Worm (Caenorhabditis elegans) whole organism, L2 larva: ENCODE data around the gene F59B1.2.

Source experiments
- C34F6.9 ChIP-seq: fragments of 150-350 bp; optimal IDR thresholded peaks from 2 replicates; lab custom pipeline; 2014; ENCODE audit warnings: missing biosample characterization, missing genetic modification characterization
- F13H6.1 ChIP-seq: sonication (generic microtip); optimal IDR thresholded peaks from 2 replicates; lab custom pipeline; 2016; ENCODE audit warnings: missing genetic modification characterization, missing compliant biosample characterization
- ZK546.5 ChIP-seq: sonication (generic microtip); optimal IDR thresholded peaks from 2 replicates; lab custom pipeline; 2017; ENCODE audit warnings: missing biosample characterization, missing genetic modification characterization
- alr-1 ChIP-seq: fragments of 150-350 bp; optimal IDR thresholded peaks from 2 replicates; lab custom pipeline; 2014; ENCODE audit warnings: missing biosample characterization, missing genetic modification characterization
- aly-2 ChIP-seq: fragments of 150-350 bp; optimal IDR thresholded peaks from 2 replicates; lab custom pipeline; 2014; ENCODE audit warnings: missing biosample characterization, missing genetic modification characterization
- ama-1 ChIP-seq: fragments of 150-350 bp; optimal IDR thresholded peaks from 2 replicates; lab custom pipeline; 2018; ENCODE audit warnings: inconsistent platforms
- ceh-16 ChIP-seq: fragments of 150-350 bp; optimal IDR thresholded peaks from 2 replicates; lab custom pipeline; 2014; ENCODE audit warnings: missing biosample characterization, missing genetic modification characterization
- ceh-82 ChIP-seq: fragments of 150-350 bp; optimal IDR thresholded peaks from 2 replicates; lab custom pipeline; 2014; ENCODE audit warnings: missing biosample characterization, missing genetic modification characterization
- crh-2 ChIP-seq: sonication (generic microtip); optimal IDR thresholded peaks from 2 replicates; lab custom pipeline; 2017; ENCODE audit warnings: missing biosample characterization, missing genetic modification characterization
- dmd-4 ChIP-seq: sonication (generic microtip); optimal IDR thresholded peaks from 2 replicates; lab custom pipeline; 2017; ENCODE audit warnings: missing biosample characterization, missing genetic modification characterization
- elt-3 ChIP-seq: sonication (generic microtip); optimal IDR thresholded peaks from 2 replicates; lab custom pipeline; 2017; ENCODE audit warnings: missing biosample characterization, missing genetic modification characterization
- fos-1 ChIP-seq: fragments of 150-350 bp; optimal IDR thresholded peaks from 2 replicates; lab custom pipeline; 2014; ENCODE audit warnings: missing biosample characterization, missing genetic modification characterization
- gmeb-1 ChIP-seq: fragments of 150-350 bp; optimal IDR thresholded peaks from 2 replicates; lab custom pipeline; 2014; ENCODE audit warnings: missing biosample characterization, missing genetic modification characterization
- lin-11 ChIP-seq: fragments of 150-350 bp; sonication (generic microtip); optimal IDR thresholded peaks from 2 replicates; lab custom pipeline; 2014; ENCODE audit warnings: missing biosample characterization, missing genetic modification characterization, inconsistent platforms, mixed read lengths
- lin-13 ChIP-seq: fragments of 150-350 bp; optimal IDR thresholded peaks from 2 replicates; lab custom pipeline; 2014; ENCODE audit warnings: missing biosample characterization, missing genetic modification reagents, missing genetic modification characterization
- lin-39 ChIP-seq: fragments of 150-350 bp; optimal IDR thresholded peaks from 2 replicates; lab custom pipeline; 2014; ENCODE audit warnings: missing biosample characterization, missing genetic modification reagents, missing genetic modification characterization
- lsy-2 ChIP-seq, 2 experiments: fragments of 150-350 bp in 1 of 2; sonication (generic microtip) in 1 of 2; optimal IDR thresholded peaks; 2 replicates each; lab custom pipeline; 2014 to 2017; ENCODE audit warnings: missing biosample characterization in 2 of 2, missing genetic modification characterization in 2 of 2
- mab-5 ChIP-seq: fragments of 150-350 bp; optimal IDR thresholded peaks from 2 replicates; lab custom pipeline; 2014; ENCODE audit warnings: missing biosample characterization, missing genetic modification characterization
- mbf-1 ChIP-seq: sonication (generic microtip); optimal IDR thresholded peaks from 2 replicates; lab custom pipeline; 2017; ENCODE audit warnings: missing biosample characterization, missing genetic modification characterization
- mdl-1 ChIP-seq, 2 experiments: fragments of 150-350 bp in 1 of 2; sonication (generic microtip) in 1 of 2; optimal IDR thresholded peaks; 2 replicates each; lab custom pipeline; 2017; ENCODE audit warnings: missing biosample characterization in 2 of 2, missing genetic modification characterization in 2 of 2
- nhr-10 ChIP-seq: sonication (generic microtip); optimal IDR thresholded peaks from 2 replicates; lab custom pipeline; 2017; ENCODE audit warnings: missing biosample characterization, missing genetic modification characterization
- nhr-11 ChIP-seq: fragments of 150-350 bp; optimal IDR thresholded peaks from 2 replicates; lab custom pipeline; 2014; ENCODE audit warnings: missing biosample characterization, missing genetic modification characterization
- nhr-12 ChIP-seq: fragments of 150-350 bp; optimal IDR thresholded peaks from 2 replicates; lab custom pipeline; 2014; ENCODE audit warnings: missing biosample characterization, missing genetic modification characterization
- nhr-129 ChIP-seq: fragments of 150-350 bp; optimal IDR thresholded peaks from 2 replicates; lab custom pipeline; 2014; ENCODE audit warnings: missing biosample characterization, missing genetic modification characterization
- nhr-21 ChIP-seq: fragments of 150-350 bp; optimal IDR thresholded peaks from 2 replicates; lab custom pipeline; 2014; ENCODE audit warnings: missing biosample characterization, missing genetic modification characterization
- nhr-25 ChIP-seq: fragments of 150-350 bp; sonication (generic microtip); optimal IDR thresholded peaks from 3 replicates; lab custom pipeline; 2014; ENCODE audit warnings: missing biosample characterization, missing genetic modification characterization
- nhr-6 ChIP-seq: fragments of 150-350 bp; optimal IDR thresholded peaks from 2 replicates; lab custom pipeline; 2014; ENCODE audit warnings: missing biosample characterization, missing genetic modification characterization
- nhr-77 ChIP-seq: fragments of 150-350 bp; optimal IDR thresholded peaks from 2 replicates; lab custom pipeline; 2014; ENCODE audit warnings: missing biosample characterization, missing genetic modification characterization
- peb-1 ChIP-seq: fragments of 150-350 bp; optimal IDR thresholded peaks from 2 replicates; lab custom pipeline; 2014; ENCODE audit warnings: missing biosample characterization, missing genetic modification characterization
- sem-4 ChIP-seq: fragments of 150-350 bp; optimal IDR thresholded peaks from 2 replicates; lab custom pipeline; 2014; ENCODE audit warnings: missing biosample characterization, missing genetic modification reagents, missing genetic modification characterization
- sma-3 ChIP-seq: sonication (generic microtip); optimal IDR thresholded peaks from 2 replicates; lab custom pipeline; 2016; ENCODE audit warnings: missing genetic modification reagents, missing genetic modification characterization, missing compliant biosample characterization
- sma-9 ChIP-seq, 2 experiments: fragments of 150-350 bp in 1 of 2; sonication (generic microtip) in 1 of 2; optimal IDR thresholded peaks; 2 replicates each; lab custom pipeline; 2014 to 2016; ENCODE audit warnings: missing genetic modification characterization in 2 of 2, mild to moderate bottlenecking in 1 of 2, missing biosample characterization in 1 of 2, missing compliant biosample characterization in 1 of 2, missing genetic modification reagents in 1 of 2, moderate library complexity in 1 of 2
- unc-39 ChIP-seq: fragments of 150-350 bp; optimal IDR thresholded peaks from 2 replicates; lab custom pipeline; 2014; ENCODE audit warnings: missing biosample characterization, missing genetic modification characterization
- unc-62 ChIP-seq: fragments of 150-350 bp; optimal IDR thresholded peaks from 2 replicates; lab custom pipeline; 2014; ENCODE audit warnings: missing biosample characterization, missing genetic modification reagents, missing genetic modification characterization
- ztf-4 ChIP-seq: fragments of 150-350 bp; optimal IDR thresholded peaks from 2 replicates; lab custom pipeline; 2014; ENCODE audit warnings: missing biosample characterization, missing genetic modification characterization

The F59B1.2 gene

DNA sequence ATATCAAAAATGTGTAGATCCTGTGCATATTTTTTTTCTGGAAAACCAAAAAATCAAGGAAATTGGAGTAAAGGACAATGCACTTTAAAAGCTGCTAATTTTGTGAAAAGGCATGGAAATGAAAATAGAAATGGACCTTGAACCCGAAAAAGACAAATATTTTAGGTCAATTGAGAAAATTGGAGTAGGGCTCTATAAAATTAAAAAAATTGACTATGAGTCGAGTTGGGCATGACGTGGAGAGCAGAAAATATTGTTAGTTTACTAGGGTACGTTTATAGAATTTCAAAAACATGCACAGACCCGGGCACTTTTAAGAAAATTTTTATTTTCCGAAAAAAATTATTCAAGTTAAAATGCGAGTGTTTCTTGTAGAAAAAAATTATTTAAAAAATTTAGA lies 26.3 kb downstream of the F59B1.2 start, which contains the start of gene acr-23:
Gene acr-23 (minus strand): TSS at position 101 of the 400 bp plus-strand sequence.
- TF ChIP-seq peb-1 (tag; lab: Kevin White, UChicago): no peak
- TF ChIP-seq ZK546.5: no peak
- no peak for TF ChIP-seq mab-5 (tag; lab: Kevin White, UChicago)
- TF ChIP-seq aly-2 (tag; lab: Kevin White, UChicago): no peak
- no peak for TF ChIP-seq dmd-4
- TF ChIP-seq lin-11 (tag; lab: Kevin White, UChicago): no peak
- TF ChIP-seq nhr-21 (tag; lab: Kevin White, UChicago): no peak
- no peak for TF ChIP-seq alr-1
- no peak for TF ChIP-seq nhr-25 (tag; lab: Kevin White, UChicago)
- no peak for TF ChIP-seq sem-4 (tag; lab: Kevin White, UChicago)
- TF ChIP-seq nhr-6 (tag; lab: Kevin White, UChicago): no peak
- no peak for TF ChIP-seq gmeb-1 (tag; lab: Kevin White, UChicago)
- TF ChIP-seq nhr-129 (tag; lab: Kevin White, UChicago): no peak

- no peak for TF ChIP-seq nhr-11
- TF ChIP-seq mbf-1: no peak
- TF ChIP-seq gmeb-1 (tag; lab: Kevin White, UChicago): no peak
- no peak for TF ChIP-seq crh-2
- TF ChIP-seq sma-9 (GFP tag; optimal IDR thresholded peaks at IDR 0.05; lab: Kevin White, UChicago): no peak
- no peak for TF ChIP-seq sma-9 (tag; optimal IDR thresholded peaks at IDR 0.05; lab: Kevin White, UChicago)
- no peak for TF ChIP-seq lin-11 (tag; lab: Kevin White, UChicago)
- TF ChIP-seq aly-2 (tag; lab: Kevin White, UChicago): no peak
- no peak for TF ChIP-seq nhr-12 (tag; lab: Kevin White, UChicago)
- no peak for TF ChIP-seq nhr-10
- no peak for TF ChIP-seq lin-39 (tag; lab: Kevin White, UChicago)
- TF ChIP-seq fos-1 (tag; lab: Kevin White, UChicago): no peak
- no peak for TF ChIP-seq ama-1 (lab: Kevin White, UChicago)
- TF ChIP-seq lin-13 (GFP tag; lab: Kevin White, UChicago): no peak
- TF ChIP-seq nhr-6 (tag; lab: Kevin White, UChicago): no peak
These were observed 33.7 kb downstream of the F59B1.2 start, which contains the start of gene str-113 for ce11 chrV:3666887-3667286. str-113 (minus strand) TSS chrV:3666987.

ce11 chrV:3668464-3668863 lies 35.3 kb downstream of the F59B1.2 start, which contains the start of gene Y39H10B.2:
Y39H10B.2 (plus strand) TSS chrV:3668764.
- no peak for TF ChIP-seq unc-62

DNA sequence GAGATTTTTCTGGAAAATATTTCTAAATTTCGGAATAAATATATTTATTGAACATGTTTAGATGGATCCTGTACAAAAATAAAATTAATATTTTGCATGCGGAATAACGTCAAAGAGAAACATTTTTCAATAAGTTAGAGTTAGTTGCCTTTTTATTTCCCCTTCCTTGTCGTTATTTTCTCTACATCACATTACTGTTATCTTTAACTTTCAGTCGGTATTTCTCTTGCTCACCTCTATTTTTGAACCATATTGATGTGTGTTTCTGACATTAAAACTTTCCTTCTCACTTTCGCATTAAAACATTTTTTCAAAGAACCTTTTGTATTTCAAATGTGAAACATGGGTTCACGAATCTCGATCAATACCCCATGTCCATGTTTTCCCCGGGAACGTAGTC lies 37.4 kb downstream of the F59B1.2 start, which contains the start of gene Y39H10B.3:
Gene Y39H10B.3 (plus strand): TSS at position 301 of the 400 bp plus-strand sequence.
- TF ChIP-seq lin-13 (GFP tag; lab: Kevin White, UChicago) (no peak), nhr-77 (tag; lab: Kevin White, UChicago) (no peak), ceh-82 (no peak)
- TF ChIP-seq, all 48 proteins: peak for 0

DNA sequence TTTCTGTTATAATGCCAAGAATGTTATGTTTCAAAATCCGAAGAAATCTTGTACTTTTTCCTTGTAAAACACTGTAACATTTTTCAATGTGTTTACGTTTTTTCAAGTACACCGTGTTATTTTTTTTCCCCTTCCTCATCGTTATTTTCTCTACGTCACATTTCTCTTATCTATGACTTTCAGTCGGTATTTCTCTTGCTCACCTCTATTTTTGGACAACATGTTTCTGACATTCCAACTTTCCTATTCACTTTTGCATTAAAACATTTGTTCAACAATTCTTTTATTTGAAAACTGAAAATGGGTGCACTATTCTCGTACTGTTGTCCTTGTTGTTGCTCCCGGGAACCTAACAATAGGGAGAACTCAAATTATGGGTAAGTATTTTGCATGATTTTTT lies 39.9 kb downstream of the F59B1.2 start, which contains the start of gene pals-33:
Gene pals-33 (plus strand): TSS at position 301 of the 400 bp plus-strand sequence.
- TF ChIP-seq ceh-16 (tag; lab: Kevin White, UChicago): no peak
- TF ChIP-seq mdl-1 (tag; optimal IDR thresholded peaks at IDR 0.05; lab: Kevin White, UChicago): no peak
- TF ChIP-seq elt-3 (tag; lab: Kevin White, UChicago): no peak
- no peak for TF ChIP-seq mbf-1
- no peak for TF ChIP-seq ztf-4 (tag; lab: Kevin White, UChicago)
- no peak for TF ChIP-seq sma-3 (GFP tag; lab: Kevin White, UChicago)
- TF ChIP-seq lin-39 (tag; lab: Kevin White, UChicago): no peak
- TF ChIP-seq unc-39 (tag; lab: Kevin White, UChicago): no peak
- TF ChIP-seq, all 48 proteins: peak for 0

DNA sequence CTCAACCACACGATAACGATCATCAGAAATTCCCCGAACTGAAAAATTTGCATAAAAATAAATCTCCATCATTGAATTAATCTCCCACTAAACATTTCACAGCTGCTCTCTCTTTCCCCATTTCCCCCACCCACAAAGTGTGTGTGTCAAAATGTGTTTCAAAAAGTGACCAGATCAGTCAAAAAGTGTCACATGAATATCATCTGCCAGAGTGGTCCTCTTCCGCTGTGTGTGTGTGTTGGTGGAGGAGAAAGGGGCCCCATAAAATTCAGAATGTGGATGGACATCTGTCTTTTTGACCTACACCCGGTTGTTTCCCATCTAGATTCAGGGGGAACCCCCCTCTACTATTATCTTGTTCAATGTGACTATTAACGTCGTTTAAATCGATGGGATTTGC lies 44.1 kb downstream of the F59B1.2 start:
- TF ChIP-seq sma-9 (GFP tag; optimal IDR thresholded peaks at IDR 0.05; lab: Kevin White, UChicago) (peak; percentile 24), sma-9 (tag; optimal IDR thresholded peaks at IDR 0.05; lab: Kevin White, UChicago) (no peak), lsy-2 (tag; optimal IDR thresholded peaks at IDR 0.05; lab: Kevin White, UChicago) (no peak), nhr-129 (tag; lab: Kevin White, UChicago) (peak; percentile 56), C34F6.9 (peak; percentile 32), F13H6.1 (tag; lab: Kevin White, UChicago) (peak; percentile 57), ceh-82 (no peak), mab-5 (tag; lab: Kevin White, UChicago) (peak; percentile 55)
